Fruit fly (Drosophila melanogaster): ENCODE results near the gene CG18788.

DNA sequence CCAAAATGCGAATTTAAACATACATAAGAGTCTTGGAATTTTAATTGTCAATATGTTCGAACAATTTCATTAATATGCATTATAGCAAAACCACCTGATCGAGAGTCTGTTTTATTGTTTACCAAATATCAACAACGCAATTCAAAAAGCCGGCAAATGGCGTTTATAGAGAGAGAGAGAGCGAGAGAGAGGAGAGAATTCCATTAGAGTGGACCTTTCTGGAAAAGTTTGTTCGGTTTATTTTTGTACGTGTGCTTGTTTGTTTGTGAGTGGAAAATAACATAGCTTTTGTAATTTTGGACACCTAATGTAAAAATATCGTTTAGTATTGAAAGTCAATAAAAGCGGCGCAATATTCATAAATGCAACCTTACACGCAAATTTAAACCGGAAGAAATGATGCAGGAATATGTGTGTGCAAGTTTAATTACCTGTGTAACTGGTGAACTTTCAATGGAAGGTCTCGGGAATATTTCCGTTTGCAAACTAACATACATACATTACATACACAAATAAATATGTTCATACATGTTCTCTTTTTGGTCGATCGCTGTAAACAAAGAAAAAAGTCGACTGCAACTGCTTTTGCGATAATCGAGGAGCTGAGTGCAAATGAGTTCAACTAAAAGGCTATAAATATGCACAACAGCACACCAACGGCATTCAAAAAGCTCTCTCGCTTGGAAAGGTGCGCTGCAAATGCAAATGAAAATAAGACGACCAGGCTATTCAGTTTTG lies 10.8 kb downstream of the CG18788 start, which contains the start of gene CG6785:
- no peak for TF ChIP-seq CrebA (GFP tag; optimal IDR thresholded peaks at IDR 0.05; ENCODE audit: borderline replicate concordance)
- TF ChIP-seq OdsH (GFP tag; optimal IDR thresholded peaks at IDR 0.05), result peak; percentile 90
- TF ChIP-seq Hnf4 (GFP tag; optimal IDR thresholded peaks at IDR 0.05), result peak; percentile 85
- TF ChIP-seq Hr78 (GFP tag; optimal IDR thresholded peaks at IDR 0.05), result no peak
- TF ChIP-seq lola (GFP tag; optimal IDR thresholded peaks at IDR 0.05), result no peak
- TF ChIP-seq rgr (GFP tag; optimal IDR thresholded peaks at IDR 0.05), result peak; percentile 92
- TF ChIP-seq CG9705 (GFP tag; optimal IDR thresholded peaks at IDR 0.05), result peak; percentile 54
- no peak for TF ChIP-seq usp (GFP tag; optimal IDR thresholded peaks at IDR 0.05)
- TF ChIP-seq psq (GFP tag; optimal IDR thresholded peaks at IDR 0.05), result peak; percentile 60

Data from whole organism, wandering third instar larva.